Fruit fly (Drosophila melanogaster) Kc167 (cell line): ENCODE data around the gene narya.

Source experiments
- Myc ChIP-seq: fragments of >200 bp; optimal IDR thresholded peaks from 2 replicates; lab custom pipeline; 2017; ENCODE audit warnings: missing external identifiers
- Sin3A ChIP-seq: fragments of >200 bp; optimal IDR thresholded peaks from 2 replicates; lab custom pipeline; 2018; ENCODE audit warnings: missing external identifiers
- h ChIP-seq: fragments of >200 bp; optimal IDR thresholded peaks from 3 replicates; lab custom pipeline; 2018; ENCODE audit warnings: missing external identifiers
- insv ChIP-seq: fragments of >200 bp; optimal IDR thresholded peaks from 3 replicates; lab custom pipeline; 2018; ENCODE audit warnings: missing external identifiers
- psq ChIP-seq: fragments of >200 bp; optimal IDR thresholded peaks from 2 replicates; lab custom pipeline; 2017; ENCODE audit warnings: missing external identifiers
- ttk ChIP-seq: sonication (Bioruptor generic); optimal IDR thresholded peaks from 2 replicates; lab custom pipeline; 2017; ENCODE audit warnings: missing external identifiers

- TF ChIP-seq h (lab: Kevin White, UChicago) (no peak), Sin3A (lab: Kevin White, UChicago) (no peak), Myc (lab: Kevin White, UChicago) (no peak), insv (lab: Kevin White, UChicago) (no peak), psq (no peak), ttk (no peak)
These were observed 26.6 kb upstream of the narya start for dm6 chrX:19448297-19448696.
